Worm (Caenorhabditis elegans): ENCODE data around the gene T22B7.22.

T22B7.22 gene

DNA sequence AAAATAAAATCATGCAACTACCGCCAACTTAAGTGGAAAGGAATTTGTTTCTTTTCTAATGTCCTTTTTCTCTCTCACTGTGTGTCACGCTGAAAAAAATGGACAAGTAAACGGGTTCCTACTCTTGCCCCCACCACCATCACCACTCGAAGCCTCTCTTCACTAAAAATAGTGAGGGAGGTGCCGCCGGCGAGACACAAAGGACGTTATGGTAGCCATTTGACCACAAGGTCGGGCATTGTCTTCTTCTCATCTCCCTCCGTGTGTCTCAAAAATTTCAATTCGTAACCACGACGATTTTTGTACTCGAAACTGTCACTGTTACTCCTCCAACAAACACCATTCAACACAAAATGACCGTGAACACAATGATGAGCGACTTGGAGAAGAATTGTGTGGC is at the start of gene T22B7.22:
Gene T22B7.22, plus strand, starts transcription at position 354 of the 400 bp plus-strand sequence.
- no peak for TF ChIP-seq unc-62 (GFP tag; optimal IDR thresholded peaks at IDR 0.05)

DNA sequence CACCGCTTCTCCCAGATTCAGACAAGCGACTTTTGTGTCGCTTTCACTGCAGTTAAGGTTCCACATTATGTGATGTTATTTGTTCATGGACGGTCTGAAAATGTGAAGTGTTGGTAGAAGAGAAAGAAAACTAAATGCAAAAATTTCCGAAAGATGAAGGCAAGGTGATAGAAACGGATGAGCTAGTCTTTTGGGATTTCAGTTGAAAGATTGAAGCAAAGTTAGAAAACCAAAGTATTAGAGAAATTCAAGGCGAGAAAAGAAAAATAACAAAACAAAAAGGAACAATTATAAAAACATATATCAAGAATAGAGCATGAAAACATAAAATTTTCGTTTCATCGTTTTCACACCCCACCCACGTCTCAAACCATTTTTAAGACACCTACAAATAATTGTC is 48.6 kb upstream of the T22B7.22 start, which contains the start of gene octr-1:
Gene octr-1, minus strand, starts transcription at position 101 of the 400 bp plus-strand sequence.
- no peak for TF ChIP-seq unc-62 (GFP tag; optimal IDR thresholded peaks at IDR 0.05)

DNA sequence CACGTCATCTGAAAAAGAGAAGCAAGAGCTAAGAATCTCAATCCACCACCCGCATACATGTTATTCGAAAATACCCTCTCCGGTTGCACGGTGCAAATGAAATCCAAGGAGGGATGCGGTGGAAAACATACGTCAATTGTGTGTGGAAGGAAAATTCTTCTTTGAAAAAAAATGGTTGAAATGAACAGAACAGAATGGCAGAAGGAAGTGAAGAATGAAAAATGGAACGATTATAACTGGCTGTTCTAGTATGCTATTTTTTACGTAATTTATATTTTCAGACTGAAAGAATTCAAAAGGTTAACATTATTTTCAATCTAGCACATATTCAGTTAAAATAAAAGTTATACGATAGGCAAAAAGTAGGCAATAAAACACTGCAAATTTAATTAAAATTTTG is 43.8 kb upstream of the T22B7.22 start:
- no peak for TF ChIP-seq unc-62 (GFP tag; optimal IDR thresholded peaks at IDR 0.05)

DNA sequence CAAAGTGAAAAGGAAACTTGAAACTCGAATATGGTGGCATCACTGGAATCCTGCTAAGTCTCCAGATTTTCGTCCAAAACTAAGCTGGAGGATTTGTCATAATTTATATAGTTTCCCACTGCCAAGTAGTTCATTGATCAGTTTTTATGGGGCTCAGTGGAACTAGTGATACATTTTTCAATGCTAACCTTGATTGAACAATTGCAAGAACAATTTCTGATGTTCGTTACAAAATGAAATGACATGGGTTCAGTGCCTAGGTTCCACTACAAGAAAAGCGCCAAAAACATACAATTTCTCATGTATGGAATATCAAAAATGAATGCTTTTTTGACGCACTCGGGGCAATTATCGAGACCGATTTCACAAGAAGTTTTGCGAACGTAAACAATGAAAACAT is 38.0 kb upstream of the T22B7.22 start:
- TF ChIP-seq unc-62 (GFP tag; optimal IDR thresholded peaks at IDR 0.05), result no peak

DNA sequence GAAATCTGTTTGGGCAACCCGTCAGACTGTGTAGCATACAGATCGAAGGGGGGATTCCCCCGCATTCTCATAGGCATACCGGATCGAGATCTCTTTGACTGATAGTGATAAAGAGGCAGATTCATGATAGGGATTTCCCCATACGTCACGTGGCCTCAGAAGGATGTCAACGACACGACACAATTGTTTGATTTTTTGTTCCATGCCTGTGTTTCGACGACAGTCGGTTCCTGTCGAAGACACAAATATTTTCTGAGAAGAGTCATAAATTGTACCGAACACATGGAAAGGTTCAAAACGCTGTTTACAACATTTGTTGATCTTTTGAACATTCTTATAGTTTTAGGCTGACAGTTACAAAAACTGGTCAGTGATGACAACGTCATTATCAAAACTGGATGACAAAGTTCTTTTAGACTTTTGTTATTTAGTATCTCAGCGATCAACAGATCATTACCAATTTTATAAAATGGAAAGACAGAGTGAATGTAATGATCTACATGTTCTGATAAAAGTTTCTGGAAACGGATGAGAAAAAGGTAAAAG is 31.3 kb upstream of the T22B7.22 start:
- TF ChIP-seq unc-62 (GFP tag; optimal IDR thresholded peaks at IDR 0.05), result no peak

DNA sequence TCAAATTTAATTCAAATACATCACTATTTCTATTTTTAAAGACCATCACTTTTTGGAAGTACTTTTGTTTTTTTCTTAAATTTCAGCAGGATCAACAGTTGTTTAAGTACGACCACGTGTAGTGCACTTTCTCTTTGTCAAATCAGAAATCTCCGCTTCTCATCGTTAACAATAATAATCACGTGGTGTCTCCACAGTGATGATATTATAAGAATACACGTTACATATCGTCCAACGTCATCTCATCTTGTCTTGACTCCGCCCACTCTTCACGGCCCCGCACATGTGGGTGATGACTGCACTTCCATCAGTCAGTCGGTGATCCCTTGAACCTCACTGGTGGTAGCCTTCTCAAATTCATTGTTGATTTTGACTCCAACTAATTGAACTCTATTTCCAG is 29.8 kb upstream of the T22B7.22 start, which contains the start of gene argn-1:
Gene argn-1, plus strand, starts transcription at position 83 of the 400 bp plus-strand sequence.
- TF ChIP-seq unc-62 (GFP tag; optimal IDR thresholded peaks at IDR 0.05), result no peak

DNA sequence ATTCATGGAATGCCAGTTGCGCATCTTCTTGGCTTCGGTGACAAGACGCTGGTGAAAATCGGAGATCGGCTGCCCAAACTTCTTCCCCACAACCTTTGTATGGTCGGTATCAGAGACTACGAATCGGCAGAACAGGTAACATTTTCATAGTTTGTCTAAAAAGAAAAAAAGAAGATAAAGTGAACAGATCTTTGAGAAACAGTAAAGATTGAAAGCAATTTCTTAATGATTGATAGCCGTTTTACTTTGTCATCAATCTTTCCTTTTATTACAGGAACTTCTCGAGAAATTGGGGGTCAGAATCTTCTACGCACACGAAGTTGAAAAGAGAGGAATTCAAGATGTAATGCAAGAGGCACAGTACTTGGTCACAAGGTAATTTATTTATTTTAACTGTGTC is 28.8 kb upstream of the T22B7.22 start:
- no peak for TF ChIP-seq unc-62 (GFP tag; optimal IDR thresholded peaks at IDR 0.05)

DNA sequence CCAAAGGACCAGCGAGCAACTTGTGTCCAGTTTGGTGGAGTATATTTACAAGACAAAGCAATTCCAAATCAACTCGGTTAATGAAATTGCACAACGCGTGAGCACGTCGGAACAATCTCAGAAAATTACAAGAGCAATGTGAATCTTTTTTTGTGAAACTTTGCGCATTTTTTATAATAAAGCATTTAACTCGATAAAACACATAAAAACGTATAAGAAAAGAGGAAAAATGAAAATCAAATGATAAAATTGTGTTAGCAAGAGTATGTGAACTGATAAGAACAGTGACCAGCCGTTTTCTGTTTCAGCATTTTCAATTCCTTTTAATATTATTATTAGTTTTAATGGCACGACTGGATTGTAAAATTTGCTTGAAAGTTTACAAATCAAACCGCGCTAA is 28.1 kb upstream of the T22B7.22 start, which contains the start of gene T22B7.8:
Gene T22B7.8, plus strand, starts transcription at position 301 of the 400 bp plus-strand sequence.
- no peak for TF ChIP-seq unc-62 (GFP tag; optimal IDR thresholded peaks at IDR 0.05)

DNA sequence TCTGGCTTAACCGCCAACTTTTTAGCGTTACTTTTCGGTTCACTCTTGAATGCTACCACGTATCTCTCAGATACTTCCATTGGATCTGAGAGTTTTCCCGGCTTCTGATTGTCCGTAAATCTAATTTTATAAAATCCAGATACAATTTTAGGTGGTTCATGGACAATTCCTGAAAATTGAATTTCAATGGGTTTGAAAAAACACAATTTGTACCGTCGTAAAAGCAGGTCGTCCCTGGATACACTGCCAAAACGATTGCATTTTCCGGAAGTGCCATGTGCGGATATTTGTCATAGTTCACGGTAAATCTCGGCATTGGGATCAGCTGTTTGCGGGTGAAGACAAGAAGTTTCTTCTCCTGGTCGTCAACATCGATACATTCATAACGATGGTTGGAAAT is 20.2 kb upstream of the T22B7.22 start:
- TF ChIP-seq unc-62 (GFP tag; optimal IDR thresholded peaks at IDR 0.05), result no peak

DNA sequence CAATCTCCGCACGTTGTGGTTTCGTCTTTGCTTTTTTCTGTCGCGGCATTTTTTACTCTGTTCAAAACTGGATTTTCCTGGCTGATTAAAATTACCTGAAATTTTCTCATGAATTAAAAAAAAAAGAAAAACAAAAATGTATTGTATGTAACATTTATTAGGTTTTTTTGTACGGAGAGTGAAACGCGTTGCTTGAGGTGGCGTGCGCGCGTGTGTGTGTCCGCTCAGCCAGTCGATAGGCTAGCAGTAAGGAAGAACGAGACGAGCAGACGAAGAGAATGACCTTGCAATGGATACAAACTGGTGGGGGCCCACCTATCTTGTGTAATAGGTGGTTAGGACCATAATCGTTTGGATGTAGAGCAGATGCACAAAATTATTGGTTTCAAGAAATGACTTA is 18.5 kb upstream of the T22B7.22 start, which contains the start of gene T22B7.4:
Gene T22B7.4, minus strand, starts transcription at position 101 of the 400 bp plus-strand sequence.
- no peak for TF ChIP-seq unc-62 (GFP tag; optimal IDR thresholded peaks at IDR 0.05)

DNA sequence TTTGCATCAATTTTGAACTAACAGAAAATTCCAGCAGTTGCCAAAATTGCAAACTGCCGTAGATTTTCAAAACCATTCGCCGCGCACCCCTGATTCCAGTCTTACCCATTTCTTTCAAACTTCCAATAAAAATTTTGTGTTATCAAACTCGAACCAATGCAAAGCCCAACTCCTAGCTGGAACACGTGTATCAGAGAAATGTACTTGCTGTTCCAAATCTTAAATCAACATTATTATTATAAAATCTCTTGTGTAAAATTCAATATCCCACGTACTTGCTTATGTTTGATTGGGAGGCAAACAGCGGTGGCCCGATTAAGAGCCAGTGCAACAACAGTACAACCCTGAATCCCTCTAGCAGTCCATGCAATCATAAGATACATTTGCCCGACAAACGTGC is 15.7 kb upstream of the T22B7.22 start:
- no peak for TF ChIP-seq unc-62 (GFP tag; optimal IDR thresholded peaks at IDR 0.05)

DNA sequence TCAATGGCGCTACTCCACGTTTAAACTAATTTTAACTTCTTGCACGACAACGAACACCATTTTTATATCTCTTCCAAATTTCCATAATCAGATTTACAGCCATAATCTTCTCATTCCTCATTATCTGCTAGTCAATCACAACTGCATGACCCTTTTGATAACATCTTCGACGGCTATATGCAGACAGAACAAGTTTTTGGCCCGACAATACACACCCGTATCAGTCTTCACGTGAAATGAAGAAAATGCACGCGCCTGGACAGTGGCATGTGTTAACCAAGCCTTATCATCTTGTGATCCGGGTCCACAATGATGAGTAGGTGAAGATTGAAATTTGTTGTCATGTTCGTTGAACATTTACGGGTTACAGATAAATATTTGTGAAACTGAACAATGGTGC is 14.2 kb upstream of the T22B7.22 start:
- TF ChIP-seq unc-62 (GFP tag; optimal IDR thresholded peaks at IDR 0.05), result no peak

DNA sequence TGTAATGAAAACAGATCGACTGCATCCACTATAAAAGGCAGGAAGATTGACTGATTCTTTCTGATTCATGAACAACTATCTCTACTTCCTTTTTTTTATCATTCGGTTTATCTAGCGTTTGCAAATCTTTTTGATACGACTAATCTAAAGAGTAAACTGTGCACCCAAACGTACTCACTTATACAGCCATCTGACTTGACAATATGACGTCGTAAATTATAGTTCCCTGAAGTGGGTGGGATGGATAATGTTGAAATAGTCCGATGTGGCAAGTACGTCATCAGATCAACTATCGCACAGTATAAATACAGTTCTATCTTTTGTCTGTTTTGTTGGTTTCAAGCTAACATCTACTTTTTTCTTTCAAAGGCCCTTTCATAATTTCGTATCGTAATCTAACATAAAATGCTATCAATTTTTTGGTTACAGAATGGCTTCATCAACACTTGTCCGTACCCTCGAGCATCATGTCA is 12.8 kb upstream of the T22B7.22 start, which contains the start of gene T22B7.3:
Gene T22B7.3, plus strand, starts transcription at position 423 of the 473 bp plus-strand sequence.
- no peak for TF ChIP-seq unc-62 (GFP tag; optimal IDR thresholded peaks at IDR 0.05)

DNA sequence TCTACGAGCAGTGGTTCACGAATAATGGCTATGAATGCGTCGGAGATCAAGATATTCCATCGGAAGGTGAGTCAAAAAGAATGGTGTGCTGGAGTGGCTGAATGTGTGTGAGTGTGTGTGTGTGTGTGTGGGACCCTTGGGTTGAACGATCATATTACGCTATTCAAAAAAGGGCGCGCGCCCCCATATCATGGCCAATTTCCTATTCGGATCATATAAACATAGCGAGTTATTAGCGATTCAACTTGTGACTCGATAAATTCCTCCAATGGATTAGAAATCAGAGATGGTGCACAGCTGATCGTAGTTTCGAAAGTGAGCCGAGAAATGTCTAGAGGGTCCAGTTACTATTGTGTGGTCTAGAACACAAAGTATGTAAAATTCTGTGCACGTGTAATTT is 11.9 kb upstream of the T22B7.22 start, which contains the start of gene srv-7:
Gene srv-7, minus strand, starts transcription at position 101 of the 400 bp plus-strand sequence.
- no peak for TF ChIP-seq unc-62 (GFP tag; optimal IDR thresholded peaks at IDR 0.05)

DNA sequence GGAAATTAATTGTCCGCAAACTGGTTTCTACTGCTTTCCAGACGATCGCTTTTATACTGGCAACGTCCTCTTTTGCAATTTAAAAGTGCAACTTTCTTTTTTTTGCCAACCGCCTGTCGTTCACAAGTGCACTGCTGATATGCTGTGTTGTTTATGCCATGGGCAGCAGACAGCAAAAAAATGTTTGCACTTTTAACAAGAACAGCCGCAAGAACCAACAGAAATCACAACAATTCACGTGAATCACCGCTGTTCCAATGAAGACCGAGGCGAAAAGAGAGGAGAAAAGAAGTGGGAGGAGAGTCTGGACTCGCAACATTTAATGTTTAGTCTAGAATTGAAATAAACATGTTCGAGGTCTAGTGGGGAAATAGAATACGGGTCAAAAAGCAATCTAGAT is 6.0 kb upstream of the T22B7.22 start, which contains the start of gene T22B7.7:
Gene T22B7.7, minus strand, starts transcription at position 262 of the 400 bp plus-strand sequence.
- TF ChIP-seq unc-62 (GFP tag; optimal IDR thresholded peaks at IDR 0.05), result no peak

DNA sequence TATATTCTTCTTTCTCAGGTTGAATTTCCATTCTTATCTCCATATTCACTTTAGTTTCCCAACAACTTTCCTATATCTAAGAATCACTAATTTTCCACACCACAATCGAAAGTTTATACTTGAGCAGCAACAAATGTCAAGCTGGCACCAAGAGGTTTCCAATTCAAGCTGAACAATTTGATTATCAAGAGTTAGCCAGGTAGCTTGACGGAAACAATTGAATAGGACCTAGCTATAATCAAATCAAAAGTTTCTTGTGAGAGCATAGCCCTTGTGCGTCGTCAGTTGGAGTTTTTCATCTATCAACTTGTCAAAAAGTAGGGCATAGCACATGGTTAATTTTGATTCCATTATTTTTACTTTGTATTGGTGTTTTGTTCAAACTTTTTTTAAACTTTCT is 4.2 kb upstream of the T22B7.22 start:
- TF ChIP-seq unc-62 (GFP tag; optimal IDR thresholded peaks at IDR 0.05), result no peak

DNA sequence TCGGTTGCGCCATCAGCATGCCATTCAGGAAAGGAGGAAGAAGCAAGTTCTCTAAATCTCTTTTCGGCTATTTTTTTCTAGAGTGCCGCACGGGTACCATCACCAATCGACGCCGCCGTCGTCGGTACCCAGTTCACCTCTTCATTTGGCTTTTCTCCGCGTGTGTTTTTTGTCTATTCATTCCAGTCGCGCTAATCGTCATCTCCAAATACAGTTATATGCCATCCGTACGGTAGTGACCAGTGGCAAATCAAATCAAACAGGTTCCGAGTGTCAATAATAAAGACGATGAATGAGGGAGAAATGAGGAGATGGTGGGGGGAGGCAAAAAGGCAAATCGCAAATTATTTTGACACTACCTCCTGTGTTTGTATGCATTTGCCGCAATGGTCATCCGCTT is 1.4 kb downstream of the T22B7.22 start:
- no peak for TF ChIP-seq unc-62 (GFP tag; optimal IDR thresholded peaks at IDR 0.05)

All from whole organism, dauer.